Fruit fly (Drosophila melanogaster): Measurements from ENCODE around the gene CG2519.
A peak's percentile ranks its signal among the peaks of the same experiment; 100 is the strongest.

The CG2519 gene

dm6 chr3R:5570635-5571436 is 23.3 kb upstream of the CG2519 start, which contains the start of gene CRMP (continued):
- TF ChIP-seq sug (tag; optimal IDR thresholded peaks at IDR 0.05) (no peak), CG11456 (GFP tag; IDR thresholded peaks at IDR 0.05) (no peak), ham (GFP tag; IDR thresholded peaks at IDR 0.05) (no peak), chinmo (GFP tag; IDR thresholded peaks at IDR 0.05; ENCODE audit: partially characterized antibody) (no peak), CG16779 (GFP tag; IDR thresholded peaks at IDR 0.05) (no peak), CG10565 (GFP tag; optimal IDR thresholded peaks at IDR 0.05) (no peak), Atf-2 (GFP tag; optimal IDR thresholded peaks at IDR 0.05) (no peak), CG15696 (tag; optimal IDR thresholded peaks at IDR 0.05) (no peak), Dll (GFP tag; IDR thresholded peaks at IDR 0.05; ENCODE audit: partially characterized antibody) (peak; percentile 49; the same call in 1 of the 4 replicates), crol (GFP tag; IDR thresholded peaks at IDR 0.05) (no peak), ash1 (GFP tag; optimal IDR thresholded peaks at IDR 0.05) (no peak), pfk (GFP tag; optimal IDR thresholded peaks at IDR 0.05) (no peak), otp (GFP tag; IDR thresholded peaks at IDR 0.05) (no peak), CG11696 (GFP tag; IDR thresholded peaks at IDR 0.05) (no peak), CG16815 (GFP tag; optimal IDR thresholded peaks at IDR 0.05) (no peak), sc (optimal IDR thresholded peaks at IDR 0.05) (no peak), sc (GFP tag; optimal IDR thresholded peaks at IDR 0.05) (no peak), gro (GFP tag; optimal IDR thresholded peaks at IDR 0.05) (no peak), CG4404 (GFP tag; IDR thresholded peaks at IDR 0.05) (no peak), dati (GFP tag; IDR thresholded peaks at IDR 0.05) (no peak), CG8765 (GFP tag; IDR thresholded peaks at IDR 0.05) (no peak), CG9609 (GFP tag; optimal IDR thresholded peaks at IDR 0.05) (no peak), CG11695 (GFP tag; IDR thresholded peaks at IDR 0.05) (no peak), gcm2 (GFP tag; optimal IDR thresholded peaks at IDR 0.05) (no peak), crp (GFP tag; optimal IDR thresholded peaks at IDR 0.05) (peak in 1 of 2 experiments; percentile 60), CG12071 (GFP tag; optimal IDR thresholded peaks at IDR 0.05) (no peak), CG1529 (GFP tag; optimal IDR thresholded peaks at IDR 0.05) (no peak), CG1233 (GFP tag; optimal IDR thresholded peaks at IDR 0.05) (no peak), dan (GFP tag; IDR thresholded peaks at IDR 0.05) (no peak), CG6175 (GFP tag; IDR thresholded peaks at IDR 0.05) (no peak), CG10209 (GFP tag; optimal IDR thresholded peaks at IDR 0.05) (no peak), lov (optimal IDR thresholded peaks at IDR 0.05) (no peak), lov (GFP tag; IDR thresholded peaks at IDR 0.05) (no peak), Fer1 (GFP tag; optimal IDR thresholded peaks at IDR 0.05) (peak; percentile 36), gfzf (GFP tag; optimal IDR thresholded peaks at IDR 0.05) (peak; percentile 65), CG43689 (GFP tag; IDR thresholded peaks at IDR 0.05) (no peak), CG13296 (GFP tag; optimal IDR thresholded peaks at IDR 0.05) (peak; percentile 26), slbo (GFP tag; IDR thresholded peaks at IDR 0.05) (no peak), CG10147 (GFP tag; optimal IDR thresholded peaks at IDR 0.05) (no peak), sisA (GFP tag; IDR thresholded peaks at IDR 0.05) (no peak), cad (GFP tag; optimal IDR thresholded peaks at IDR 0.05) (no peak), chm (GFP tag; IDR thresholded peaks at IDR 0.05) (no peak), CG18262 (tag; optimal IDR thresholded peaks at IDR 0.05) (peak; percentile 21), CG4854 (GFP tag; optimal IDR thresholded peaks at IDR 0.05) (no peak), CG7963 (GFP tag; IDR thresholded peaks at IDR 0.05; ENCODE audit: partially characterized antibody) (no peak), BtbVII (GFP tag; optimal IDR thresholded peaks at IDR 0.05) (no peak), da (GFP tag; optimal IDR thresholded peaks at IDR 0.05) (no peak), CG12391 (tag; optimal IDR thresholded peaks at IDR 0.05) (no peak), org-1 (GFP tag; optimal IDR thresholded peaks at IDR 0.05) (no peak), hbn (GFP tag; IDR thresholded peaks at IDR 0.05; ENCODE audit: partially characterized antibody) (peak; percentile 54), CG4617 (GFP tag; optimal IDR thresholded peaks at IDR 0.05; ENCODE audit: borderline replicate concordance) (no peak)

Data from whole organism, embryonic.